Worm (Caenorhabditis elegans) whole organism, young adult: ENCODE measurements around the gene swt-1.

Experiments used
- B0035.1 ChIP-seq: sonication (generic microtip); optimal IDR thresholded peaks from 2 replicates; lab custom pipeline; 2016; ENCODE audit warnings: missing genetic modification characterization, mild to moderate bottlenecking, missing compliant biosample characterization, missing genotype, missing genetic modification reagents
- F10E7.11 ChIP-seq: sonication (generic microtip); optimal IDR thresholded peaks from 2 replicates; lab custom pipeline; 2017; ENCODE audit warnings: mild to moderate bottlenecking, missing genetic modification characterization, moderate library complexity, missing compliant biosample characterization
- F33H1.4 ChIP-seq: fragments of 200-800 bp; sonication (Bioruptor generic); IDR thresholded peaks from 2 replicates; pipeline ENCODE4 v1.3.6; 2022; ENCODE audit warnings: missing genetic modification reagents, missing genetic modification characterization, missing compliant biosample characterization
- F49E8.2 ChIP-seq: sonication (generic microtip); optimal IDR thresholded peaks from 3 replicates; lab custom pipeline; 2017; ENCODE audit warnings: missing genetic modification characterization, mild to moderate bottlenecking, missing compliant biosample characterization, antibody characterized with exemption, moderate library complexity; ENCODE audit not compliant: insufficient read depth
- F55B11.4 ChIP-seq: sonication (generic microtip); optimal IDR thresholded peaks from 2 replicates; lab custom pipeline; 2016; ENCODE audit warnings: missing compliant biosample characterization, missing genetic modification characterization, borderline replicate concordance; ENCODE audit not compliant: insufficient read depth
- aptf-3 ChIP-seq: fragments of 200-800 bp; sonication (Bioruptor generic); IDR thresholded peaks from 2 replicates; pipeline ENCODE4 v1.3.6; 2022; ENCODE audit warnings: missing genetic modification characterization, missing compliant biosample characterization
- atf-7 ChIP-seq: sonication (generic microtip); optimal IDR thresholded peaks from 2 replicates; lab custom pipeline; 2017; ENCODE audit warnings: mild to moderate bottlenecking, missing genetic modification characterization, missing compliant biosample characterization
- attf-3 ChIP-seq: fragments of 200-800 bp; sonication (Bioruptor generic); conservative IDR thresholded peaks from 2 replicates; pipeline ENCODE4 v1.3.6; 2022; ENCODE audit warnings: missing genetic modification reagents, missing genetic modification characterization, missing compliant biosample characterization
- bed-1 ChIP-seq: fragments of 200-800 bp; sonication (Bioruptor generic); IDR thresholded peaks from 2 replicates; pipeline ENCODE4 v1.3.6; 2022; ENCODE audit warnings: missing genetic modification reagents, missing genetic modification characterization, missing compliant biosample characterization
- ceh-27 ChIP-seq: fragments of 200-800 bp; sonication (Bioruptor generic); optimal IDR thresholded peaks from 2 replicates; lab custom pipeline; 2018; ENCODE audit warnings: mild to moderate bottlenecking, missing genetic modification characterization, moderate library complexity, missing compliant biosample characterization
- ceh-58 ChIP-seq: fragments of 200-800 bp; sonication (Bioruptor generic); IDR thresholded peaks from 2 replicates; pipeline ENCODE4 v1.3.6; 2022; ENCODE audit warnings: missing genetic modification characterization, missing compliant biosample characterization
- die-1 ChIP-seq: sonication (generic microtip); optimal IDR thresholded peaks from 2 replicates; lab custom pipeline; 2016; ENCODE audit warnings: missing genotype, mild to moderate bottlenecking, missing genetic modification characterization, missing compliant biosample characterization
- dox-1 ChIP-seq: fragments of 200-800 bp; sonication (Bioruptor generic); IDR thresholded peaks from 2 replicates; pipeline ENCODE4 v1.3.6; 2022; ENCODE audit warnings: missing genetic modification reagents, missing genetic modification characterization, missing compliant biosample characterization
- dpff-1 ChIP-seq: sonication (generic microtip); optimal IDR thresholded peaks from 2 replicates; lab custom pipeline; 2017; ENCODE audit warnings: mild to moderate bottlenecking, missing genetic modification characterization, missing compliant biosample characterization
- dpl-1 ChIP-seq: fragments of 150-350 bp; optimal IDR thresholded peaks from 2 replicates; lab custom pipeline; 2014; ENCODE audit warnings: missing biosample characterization, missing genetic modification reagents, missing genetic modification characterization
- gei-17 ChIP-seq: fragments of 200-800 bp; sonication (Bioruptor generic); optimal IDR thresholded peaks from 2 replicates; lab custom pipeline; 2018; ENCODE audit warnings: mild to moderate bottlenecking, missing genetic modification characterization, missing compliant biosample characterization
- hlh-26 ChIP-seq: fragments of 200-800 bp; sonication (Bioruptor generic); conservative IDR thresholded peaks from 2 replicates; pipeline ENCODE4 v1.3.6; 2022; ENCODE audit warnings: missing genetic modification reagents, missing genetic modification characterization, missing compliant biosample characterization
- hmg-1.2 ChIP-seq: fragments of 200-800 bp; sonication (Bioruptor generic); IDR thresholded peaks from 2 replicates; pipeline ENCODE4 v1.3.6; 2022; ENCODE audit warnings: missing genetic modification reagents, missing genetic modification characterization, missing compliant biosample characterization
- hsf-1 ChIP-seq: fragments of 200-800 bp; sonication (Bioruptor generic); IDR thresholded peaks from 2 replicates; pipeline ENCODE4 v1.3.6; 2022; ENCODE audit warnings: missing genetic modification reagents, missing genetic modification characterization, missing compliant biosample characterization
- let-607 ChIP-seq, 2 experiments: fragments of 200-800 bp in 1 of 2; sonication (Bioruptor generic) in 1 of 2; sonication (generic microtip) in 1 of 2; optimal IDR thresholded peaks; 2 replicates each; lab custom pipeline; 2016 to 2018; ENCODE audit warnings: mild to moderate bottlenecking in 2 of 2, missing compliant biosample characterization in 2 of 2, missing genetic modification characterization in 2 of 2, moderate library complexity in 2 of 2, missing genotype in 1 of 2
- lin-35 ChIP-seq, 3 experiments: fragments of 150-350 bp in 2 of 3; sonication (generic microtip) in 1 of 3; optimal IDR thresholded peaks; 2 replicates each; lab custom pipeline; 2014 to 2018; ENCODE audit warnings: missing biosample characterization in 3 of 3, missing genetic modification characterization in 3 of 3, missing genetic modification reagents in 3 of 3
- lin-54 ChIP-seq: fragments of 200-800 bp; sonication (Bioruptor generic); optimal IDR thresholded peaks from 2 replicates; lab custom pipeline; 2018; ENCODE audit warnings: mild to moderate bottlenecking, missing genetic modification characterization, missing compliant biosample characterization
- lir-1 ChIP-seq: fragments of 200-800 bp; sonication (Bioruptor generic); conservative IDR thresholded peaks from 2 replicates; pipeline ENCODE4 v1.3.6; 2022; ENCODE audit warnings: missing genetic modification reagents, missing genetic modification characterization, missing compliant biosample characterization
- madf-10 ChIP-seq: sonication (generic microtip); optimal IDR thresholded peaks from 2 replicates; lab custom pipeline; 2016; ENCODE audit warnings: mild to moderate bottlenecking, missing genetic modification characterization, missing compliant biosample characterization
- mcd-1 ChIP-seq: fragments of 200-800 bp; sonication (Bioruptor generic); IDR thresholded peaks from 2 replicates; pipeline ENCODE4 v1.3.6; 2022; ENCODE audit warnings: missing genetic modification reagents, missing genetic modification characterization, missing compliant biosample characterization
- mxl-1 ChIP-seq: sonication (generic microtip); optimal IDR thresholded peaks from 2 replicates; lab custom pipeline; 2016; ENCODE audit warnings: missing genetic modification characterization, missing compliant biosample characterization
- nfya-1 ChIP-seq: sonication (generic microtip); optimal IDR thresholded peaks from 2 replicates; lab custom pipeline; 2017; ENCODE audit warnings: antibody characterized with exemption, missing compliant biosample characterization, missing genetic modification characterization, borderline replicate concordance; ENCODE audit not compliant: insufficient read depth
- nfyb-1 ChIP-seq: fragments of 200-800 bp; sonication (Bioruptor generic); IDR thresholded peaks from 2 replicates; pipeline ENCODE4 v1.3.6; 2022; ENCODE audit warnings: missing genetic modification reagents, missing genetic modification characterization, missing compliant biosample characterization
- nhr-27 ChIP-seq: fragments of 200-800 bp; sonication (Bioruptor generic); optimal IDR thresholded peaks from 2 replicates; lab custom pipeline; 2018; ENCODE audit warnings: mild to moderate bottlenecking, missing genetic modification characterization, moderate library complexity, missing compliant biosample characterization
- nhr-80 ChIP-seq: sonication (generic microtip); optimal IDR thresholded peaks from 2 replicates; lab custom pipeline; 2016; ENCODE audit warnings: missing genetic modification characterization, missing compliant biosample characterization
- nhr-90 ChIP-seq: sonication (generic microtip); optimal IDR thresholded peaks from 2 replicates; lab custom pipeline; 2016; ENCODE audit warnings: missing genotype, mild to moderate bottlenecking, missing genetic modification characterization, missing compliant biosample characterization
- pha-4 ChIP-seq: fragments of 150-350 bp; sonication (generic microtip); optimal IDR thresholded peaks from 2 replicates; lab custom pipeline; 2014; ENCODE audit warnings: missing biosample characterization, missing genetic modification reagents, missing genetic modification characterization
- rec-8 ChIP-seq, 2 experiments: sonication (generic microtip); optimal IDR thresholded peaks; 2 replicates each; lab custom pipeline; 2016; ENCODE audit warnings: mild to moderate bottlenecking in 2 of 2, missing genetic modification characterization in 2 of 2, missing genetic modification reagents in 2 of 2, missing genotype in 2 of 2, missing biosample characterization in 1 of 2, missing compliant biosample characterization in 1 of 2, moderate library complexity in 1 of 2
- sdz-38 ChIP-seq: sonication (generic microtip); optimal IDR thresholded peaks from 2 replicates; lab custom pipeline; 2016; ENCODE audit warnings: missing genotype, missing genetic modification characterization, missing compliant biosample characterization
- snpc-3.4 ChIP-seq: sonication (generic microtip); optimal IDR thresholded peaks from 2 replicates; lab custom pipeline; 2017; ENCODE audit warnings: missing genetic modification characterization, mild to moderate bottlenecking, missing compliant biosample characterization, antibody characterized with exemption, moderate library complexity, missing genotype, missing genetic modification reagents
- snpc-4 ChIP-seq, 5 experiments: fragments of 150-350 bp in 1 of 5; sonication (generic microtip) in 4 of 5; optimal IDR thresholded peaks; 2 replicates each; lab custom pipeline; 2014 to 2018; ENCODE audit warnings: missing genetic modification characterization in 5 of 5, missing biosample characterization in 3 of 5, antibody characterized with exemption in 2 of 5, mild to moderate bottlenecking in 2 of 5, missing compliant biosample characterization in 2 of 5, missing genotype in 2 of 5, moderate library complexity in 2 of 5, missing genetic modification reagents in 1 of 5
- somi-1 ChIP-seq: fragments of 200-800 bp; sonication (Bioruptor generic); optimal IDR thresholded peaks from 2 replicates; lab custom pipeline; 2018; ENCODE audit warnings: mild to moderate bottlenecking, missing genetic modification characterization, missing compliant biosample characterization
- tbp1 ChIP-seq: fragments of 200-800 bp; sonication (Bioruptor generic); optimal IDR thresholded peaks from 2 replicates; lab custom pipeline; 2018; ENCODE audit warnings: mild to moderate bottlenecking, missing genetic modification characterization, missing compliant biosample characterization
- tlf-1 ChIP-seq: fragments of 200-800 bp; sonication (Bioruptor generic); optimal IDR thresholded peaks from 2 replicates; lab custom pipeline; 2018; ENCODE audit warnings: mild to moderate bottlenecking, missing genetic modification characterization, missing compliant biosample characterization

swt-1 gene

DNA sequence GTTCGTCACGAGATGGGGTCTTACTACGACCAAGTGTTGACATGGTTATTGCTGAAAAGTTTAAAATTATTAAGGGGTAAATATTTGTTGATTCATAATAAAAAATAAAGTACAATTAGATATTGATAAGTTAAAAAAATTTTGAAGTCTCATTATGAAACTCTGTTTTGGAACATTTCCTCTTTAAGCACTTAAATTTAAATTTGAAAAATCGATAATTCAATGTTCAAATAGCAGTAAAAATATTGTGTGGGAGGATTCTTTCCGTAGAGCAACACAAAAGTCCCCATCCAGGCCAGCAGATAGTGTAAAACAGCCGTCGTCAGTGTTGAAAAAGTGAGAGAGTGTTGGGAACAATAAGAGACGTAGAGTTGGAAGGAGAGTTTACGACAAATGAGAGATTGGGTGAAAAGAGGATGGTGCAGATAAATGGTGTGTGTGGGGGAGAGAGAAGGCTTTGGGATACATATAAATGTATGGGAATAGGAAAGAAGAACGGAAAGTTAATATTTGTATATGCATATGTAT is 43.1 kb upstream of the swt-1 start, which contains the start of gene pat-6:
TSS of gene pat-6 (minus strand) at position 51 of the 528 bp plus-strand sequence.
- TF ChIP-seq pha-4 (tag; lab: Kevin White, UChicago) = no peak
- TF ChIP-seq lin-35 (GFP tag; optimal IDR thresholded peaks at IDR 0.05; lab: Kevin White, UChicago) = peak in 1 of 3 experiments; percentile 34
- peak; percentile 80; the same call in 1 of the 2 replicates for TF ChIP-seq hmg-1.2 (GFP tag; lab: Robert Waterston, UW)
- no peak for TF ChIP-seq gei-17 (GFP tag; lab: Kevin White, UChicago)

ce11 chrIV:266148-266547 is 41.2 kb upstream of the swt-1 start, which contains the start of gene T21D12.12:
Gene T21D12.12, plus strand, starts transcription at chrIV:266448.
- TF ChIP-seq mcd-1 (GFP tag; lab: Robert Waterston, UW) (no peak), dpff-1 (tag; lab: Kevin White, UChicago) (no peak), attf-3 (GFP tag; lab: Robert Waterston, UW) (no peak), snpc-3.4 (tag; lab: Kevin White, UChicago) (no peak), rec-8 (tag; optimal IDR thresholded peaks at IDR 0.05; lab: Kevin White, UChicago) (no peak), B0035.1 (tag; lab: Kevin White, UChicago) (no peak), hsf-1 (no peak), ceh-27 (GFP tag; lab: Kevin White, UChicago) (no peak), aptf-3 (GFP tag; lab: Robert Waterston, UW) (no peak), nhr-80 (no peak)

ce11 chrIV:269107-269506 is 38.2 kb upstream of the swt-1 start, which contains the start of gene T21D12.11:
Gene T21D12.11, plus strand, starts transcription at chrIV:269407.
- TF ChIP-seq F55B11.4 (tag; lab: Kevin White, UChicago) (no peak), bed-1 (GFP tag; lab: Robert Waterston, UW) (no peak), somi-1 (no peak), F33H1.4 (GFP tag; lab: Robert Waterston, UW) (no peak), sdz-38 (tag; lab: Kevin White, UChicago) (no peak), dox-1 (GFP tag; lab: Robert Waterston, UW) (no peak), ceh-58 (no peak), lir-1 (no peak), dpl-1 (no peak)

- no peak for TF ChIP-seq tlf-1 (GFP tag; lab: Kevin White, UChicago)
- TF ChIP-seq ceh-58 = no peak
- TF ChIP-seq snpc-3.4 (tag; lab: Kevin White, UChicago) = no peak
- no peak for TF ChIP-seq sdz-38 (tag; lab: Kevin White, UChicago)
- TF ChIP-seq pha-4 (tag; lab: Kevin White, UChicago) = no peak
- TF ChIP-seq nfya-1 (tag; lab: Kevin White, UChicago) = no peak
- no peak for TF ChIP-seq F49E8.2 (tag; lab: Kevin White, UChicago)
- TF ChIP-seq rec-8 (tag; optimal IDR thresholded peaks at IDR 0.05; lab: Kevin White, UChicago) = no peak
- TF ChIP-seq nhr-80 = no peak
These were observed 34.0 kb upstream of the swt-1 start, which contains the start of gene srh-282 for ce11 chrIV:273299-273698. Gene srh-282, minus strand, starts transcription at chrIV:273399.

- peak; percentile 95 for TF ChIP-seq nhr-80
- no peak for TF ChIP-seq die-1 (tag; lab: Kevin White, UChicago)
- TF ChIP-seq tlf-1 (GFP tag; lab: Kevin White, UChicago) = no peak
- TF ChIP-seq nhr-90 (tag; lab: Kevin White, UChicago) = no peak
- peak; percentile 65 for TF ChIP-seq atf-7 (tag; lab: Kevin White, UChicago)
- peak; percentile 11 for TF ChIP-seq lin-54 (GFP tag; lab: Kevin White, UChicago)
- TF ChIP-seq F10E7.11 (tag; lab: Kevin White, UChicago) = no peak
- no peak for TF ChIP-seq mxl-1 (tag; lab: Kevin White, UChicago)
- no peak for TF ChIP-seq hlh-26 (GFP tag; lab: Robert Waterston, UW)
- TF ChIP-seq nhr-27 (tag; lab: Kevin White, UChicago) = no peak
- TF ChIP-seq snpc-4 (GFP tag; optimal IDR thresholded peaks at IDR 0.05; lab: Kevin White, UChicago) = no peak
- peak in 1 of 4 experiments; percentile 11 for TF ChIP-seq snpc-4 (tag; optimal IDR thresholded peaks at IDR 0.05; lab: Kevin White, UChicago)
- TF ChIP-seq somi-1 = no peak
- peak in 1 of 2 experiments; percentile 24 for TF ChIP-seq let-607 (tag; optimal IDR thresholded peaks at IDR 0.05; lab: Kevin White, UChicago)
- peak; percentile 40; the same call in 1 of the 2 replicates for TF ChIP-seq hmg-1.2 (GFP tag; lab: Robert Waterston, UW)
- no peak for TF ChIP-seq nfyb-1 (GFP tag; lab: Robert Waterston, UW)
- no peak for TF ChIP-seq madf-10 (tag; lab: Kevin White, UChicago)
- peak; percentile 44 for TF ChIP-seq tbp1 (GFP tag; lab: Kevin White, UChicago)
These were observed 33.1 kb upstream of the swt-1 start, which contains the start of gene sma-10 for ce11 chrIV:274185-274584. Gene sma-10, plus strand, starts transcription at chrIV:274420.
